Fruit fly (Drosophila melanogaster) whole organism, pupa: ENCODE data around the gene Imp.

Experiments
- CG10348 ChIP-seq: fragments of 200-800 bp; sonication (Bioruptor generic); IDR thresholded peaks from 2 replicates; pipeline ENCODE4 v1.3.6; 2022; ENCODE audit warnings: missing biosample characterization, missing genetic modification characterization
- CG12605 ChIP-seq: fragments of 200-800 bp; sonication (Bioruptor generic); IDR thresholded peaks from 2 replicates; pipeline ENCODE4 v1.3.6; 2022; ENCODE audit warnings: missing biosample characterization, missing genetic modification characterization
- CG13204 ChIP-seq: fragments of 200-800 bp; sonication (Bioruptor generic); optimal IDR thresholded peaks from 2 replicates; lab custom pipeline; 2018; ENCODE audit warnings: missing biosample characterization, mild to moderate bottlenecking, missing genetic modification characterization, moderate library complexity
- CG17806 ChIP-seq: fragments of 200-800 bp; sonication (Bioruptor generic); optimal IDR thresholded peaks from 2 replicates; lab custom pipeline; 2018; ENCODE audit warnings: missing biosample characterization, mild to moderate bottlenecking, missing genetic modification characterization, moderate library complexity
- CG32121 ChIP-seq: fragments of 200-800 bp; sonication (Bioruptor generic); IDR thresholded peaks from 2 replicates; pipeline ENCODE4 v1.3.6; 2022; ENCODE audit warnings: missing biosample characterization, missing genetic modification characterization
- CG4496 ChIP-seq: fragments of 200-800 bp; sonication (Bioruptor generic); IDR thresholded peaks from 3 replicates; pipeline ENCODE4 v1.3.6; 2022; ENCODE audit warnings: missing biosample characterization, missing genetic modification characterization
- CG8159 ChIP-seq: fragments of 200-800 bp; sonication (Bioruptor generic); optimal IDR thresholded peaks from 3 replicates; lab custom pipeline; 2018; ENCODE audit warnings: missing biosample characterization, mild to moderate bottlenecking, missing genetic modification characterization, moderate library complexity
- D1 ChIP-seq: fragments of 200-800 bp; sonication (Bioruptor generic); optimal IDR thresholded peaks from 2 replicates; lab custom pipeline; 2018; ENCODE audit warnings: missing biosample characterization, mild to moderate bottlenecking, missing genetic modification characterization, moderate library complexity
- EcR ChIP-seq: fragments of 200-800 bp; sonication (Bioruptor generic); optimal IDR thresholded peaks from 3 replicates; lab custom pipeline; 2019; ENCODE audit warnings: missing biosample characterization, missing genetic modification characterization, mild to moderate bottlenecking, moderate library complexity, missing genetic modification reagents
- Pif1B ChIP-seq: fragments of 200-800 bp; sonication (Bioruptor generic); optimal IDR thresholded peaks from 3 replicates; lab custom pipeline; 2016; ENCODE audit warnings: missing biosample characterization, missing genetic modification characterization
- Snoo ChIP-seq: fragments of 200-800 bp; sonication (Bioruptor generic); optimal IDR thresholded peaks from 3 replicates; lab custom pipeline; 2017; ENCODE audit warnings: missing biosample characterization, mild to moderate bottlenecking, missing genetic modification characterization, inconsistent platforms
- rn ChIP-seq: fragments of 200-800 bp; sonication (Bioruptor generic); IDR thresholded peaks from 2 replicates; pipeline ENCODE4 v1.3.6; 2022; ENCODE audit warnings: missing biosample characterization, missing genetic modification characterization

DNA sequence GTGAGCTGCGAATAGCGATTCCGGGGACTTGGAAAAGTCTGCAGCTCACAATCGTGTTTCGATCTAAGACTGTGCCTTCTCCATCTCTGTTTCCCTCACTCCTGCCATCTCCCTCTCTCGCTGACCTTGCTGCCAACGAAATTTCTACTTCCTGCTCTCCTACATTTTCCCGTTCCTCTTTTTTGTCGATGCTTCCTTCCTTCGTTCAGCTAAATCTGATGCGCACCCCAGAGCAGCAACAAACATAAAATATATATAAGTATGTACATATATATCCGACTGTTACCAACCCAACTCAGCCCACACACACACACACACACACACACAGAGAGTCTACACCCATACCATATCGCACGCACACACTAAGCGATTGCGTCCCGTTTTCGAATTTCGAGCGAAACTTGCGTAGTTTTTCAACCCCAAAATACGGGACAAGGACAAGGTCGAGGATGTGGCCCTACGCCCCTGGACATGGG is at the start of gene Imp:
- no peak for TF ChIP-seq CG10348 (GFP tag; lab: Robert Waterston, UW)
- no peak for TF ChIP-seq CG12605 (GFP tag; lab: Robert Waterston, UW)
- no peak for TF ChIP-seq CG32121 (GFP tag; lab: Robert Waterston, UW)
- TF ChIP-seq D1: no peak
- no peak for TF ChIP-seq CG4496 (GFP tag; lab: Robert Waterston, UW)
- no peak for TF ChIP-seq rn (GFP tag; lab: Robert Waterston, UW)
- TF ChIP-seq CG8159 (tag; lab: Kevin White, UChicago): no peak
- no peak for TF ChIP-seq CG13204 (GFP tag; lab: Kevin White, UChicago)
- TF ChIP-seq EcR (GFP tag; lab: Kevin White, UChicago): no peak
- TF ChIP-seq Snoo (tag; lab: Kevin White, UChicago): no peak
- no peak for TF ChIP-seq Pif1B (GFP tag; lab: Kevin White, UChicago)
- no peak for TF ChIP-seq CG17806 (tag; lab: Kevin White, UChicago)
